Fruit fly (Drosophila melanogaster) Kc167 (cell line): Measurements from ENCODE around the gene CG12355.

Source experiments
- Myc ChIP-seq: fragments of >200 bp; optimal IDR thresholded peaks from 2 replicates; lab custom pipeline; 2017; ENCODE audit warnings: missing external identifiers
- Sin3A ChIP-seq: fragments of >200 bp; optimal IDR thresholded peaks from 2 replicates; lab custom pipeline; 2018; ENCODE audit warnings: missing external identifiers
- psq ChIP-seq: fragments of >200 bp; optimal IDR thresholded peaks from 2 replicates; lab custom pipeline; 2017; ENCODE audit warnings: missing external identifiers

dm6 chr3L:15500813-15501645 is 5.7 kb upstream of the CG12355 start, which contains the start of gene CG7272:
- TF ChIP-seq Myc (lab: Kevin White, UChicago) (no peak), Sin3A (no peak), psq (lab: Kevin White, UChicago) (no peak)
